Fruit fly (Drosophila melanogaster): Measurements from ENCODE around the gene CG5194.

DNA sequence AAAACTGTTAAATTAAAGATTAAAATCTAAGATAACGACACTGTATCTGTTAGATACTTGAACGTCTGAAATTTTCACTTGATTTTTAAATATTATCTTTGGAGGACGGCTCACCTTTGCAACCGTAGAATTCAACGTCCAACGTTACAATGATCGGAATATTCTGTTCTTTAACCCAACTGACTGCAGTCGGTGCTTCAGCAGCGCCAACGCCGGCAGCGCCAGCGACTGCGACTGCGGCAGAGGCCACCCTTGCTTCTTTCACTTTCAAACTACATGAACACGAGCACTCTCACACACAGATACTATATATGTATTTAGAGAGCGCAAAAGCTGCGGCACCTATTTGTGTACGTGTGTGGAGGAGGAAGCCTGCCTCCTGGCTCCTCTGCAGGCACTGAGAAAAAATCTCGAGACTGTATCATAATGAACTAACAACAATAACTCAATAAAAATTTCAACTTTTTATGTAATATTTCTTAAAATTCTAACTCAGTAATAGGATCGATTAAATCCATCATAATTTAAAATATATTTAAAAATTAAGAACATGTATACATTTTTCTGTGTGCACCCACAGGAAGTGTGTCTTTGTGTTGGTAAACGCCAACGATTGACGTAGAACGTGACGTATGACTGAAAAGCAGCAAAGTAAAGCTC is 47.9 kb upstream of the CG5194 start:
- TF ChIP-seq dsf (GFP tag; optimal IDR thresholded peaks at IDR 0.05; ENCODE audit: borderline replicate concordance): peak; percentile 88
- TF ChIP-seq fru (GFP tag; optimal IDR thresholded peaks at IDR 0.05): peak; percentile 98
- TF ChIP-seq pan (optimal IDR thresholded peaks at IDR 0.05): no peak
- peak; percentile 98 for TF ChIP-seq h (GFP tag; optimal IDR thresholded peaks at IDR 0.05)
- peak; percentile 96 for TF ChIP-seq psq (GFP tag; optimal IDR thresholded peaks at IDR 0.05)
- no peak for TF ChIP-seq Hr78 (GFP tag; optimal IDR thresholded peaks at IDR 0.05)

All from whole organism, wandering third instar larva.